Worm (Caenorhabditis elegans) whole organism, young adult: ENCODE results near the gene Y7A5A.1.

Experiments
- him-1 ChIP-seq: sonication (generic microtip); optimal IDR thresholded peaks from 2 replicates; lab custom pipeline; 2016; ENCODE audit warnings: missing genotype, missing genetic modification reagents, missing genetic modification characterization, missing compliant biosample characterization
- madf-8 ChIP-seq: fragments of 200-800 bp; sonication (Bioruptor generic); conservative IDR thresholded peaks from 2 replicates; pipeline ENCODE4 v1.3.6; 2022; ENCODE audit warnings: missing genetic modification reagents, missing genetic modification characterization, missing compliant biosample characterization

- TF ChIP-seq him-1, result no peak
- no peak for TF ChIP-seq madf-8 (GFP tag; lab: Robert Waterston, UW)
These were observed 32.8 kb upstream of the Y7A5A.1 start, which contains the start of gene Y7A5A.7 for ce11 chrX:15804072-15804471.
